Worm (Caenorhabditis elegans): ENCODE data around the gene mig-6.

ce11 chrV:7810591-7810990 lies 16.4 kb upstream of the mig-6 start:
- no peak for TF ChIP-seq ztf-23 (GFP tag; IDR thresholded peaks at IDR 0.05)
- no peak for TF ChIP-seq T22C8.4 (GFP tag; IDR thresholded peaks at IDR 0.05)
- TF ChIP-seq flt-1 (GFP tag; IDR thresholded peaks at IDR 0.05) = no peak
- TF ChIP-seq med-1 (GFP tag; optimal IDR thresholded peaks at IDR 0.05; ENCODE audit: insufficient read depth) = no peak
- TF ChIP-seq klf-2 (GFP tag; conservative IDR thresholded peaks at IDR 0.05) = no peak
- TF ChIP-seq ztf-29 (GFP tag; IDR thresholded peaks at IDR 0.05) = no peak

Data from whole organism, midembryonic.